Fruit fly (Drosophila melanogaster): ENCODE data around the gene CG34043.

Gene CG34043

DNA sequence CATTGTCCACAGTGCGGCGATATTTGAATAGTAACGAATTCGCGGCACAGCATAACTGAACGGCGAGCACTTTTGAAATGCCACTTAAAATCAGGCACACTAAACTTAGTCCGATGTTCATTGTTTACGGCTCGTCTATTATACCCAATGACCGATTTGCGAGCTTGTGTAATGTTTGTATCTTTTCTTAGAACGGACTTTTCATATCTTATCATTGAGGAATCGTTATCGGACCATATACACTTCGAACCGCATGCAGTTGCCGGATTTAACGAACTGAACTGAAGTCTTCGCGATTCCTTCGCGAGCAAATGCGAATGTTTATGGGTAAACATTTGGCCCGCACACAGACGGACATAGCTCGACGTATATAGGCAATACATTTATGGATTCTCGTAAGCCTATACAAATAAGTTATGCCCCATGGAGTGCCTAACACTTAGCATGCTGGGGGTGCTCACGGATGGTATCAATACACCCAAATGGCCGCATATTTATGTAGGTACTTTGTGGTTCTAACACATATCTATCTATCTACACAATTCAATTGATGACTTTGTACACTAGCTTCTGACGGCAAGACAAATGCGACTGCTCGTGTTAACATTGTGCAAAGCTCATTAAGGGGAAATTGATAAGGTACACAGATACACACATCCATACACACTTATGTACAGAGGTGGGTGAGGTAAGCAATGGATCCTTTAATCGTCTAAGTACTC, 42.8 kb downstream of the CG34043 start, which contains the start of gene mthl15 (continued):
- no peak for TF ChIP-seq Hr39 (optimal IDR thresholded peaks at IDR 0.05)
- no peak for TF ChIP-seq CG33213 (GFP tag; optimal IDR thresholded peaks at IDR 0.05)
- peak; percentile 54 for TF ChIP-seq HmgZ (tag; optimal IDR thresholded peaks at IDR 0.05)
- TF ChIP-seq Max (GFP tag; optimal IDR thresholded peaks at IDR 0.05): no peak
- TF ChIP-seq cad (GFP tag; optimal IDR thresholded peaks at IDR 0.05): no peak
- peak; percentile 32 for TF ChIP-seq zen (tag; optimal IDR thresholded peaks at IDR 0.05)
- TF ChIP-seq vfl (GFP tag; optimal IDR thresholded peaks at IDR 0.05): no peak
- TF ChIP-seq grau (tag; optimal IDR thresholded peaks at IDR 0.05): no peak
- no peak for TF ChIP-seq Dfd (GFP tag; optimal IDR thresholded peaks at IDR 0.05)
- no peak for TF ChIP-seq Tbp (GFP tag; optimal IDR thresholded peaks at IDR 0.05)
- no peak for TF ChIP-seq dmrt99B (tag; optimal IDR thresholded peaks at IDR 0.05)
- TF ChIP-seq scrt (GFP tag; optimal IDR thresholded peaks at IDR 0.05): no peak
- TF ChIP-seq CG4328 (GFP tag; optimal IDR thresholded peaks at IDR 0.05): no peak
- TF ChIP-seq CG3281 (GFP tag; optimal IDR thresholded peaks at IDR 0.05): peak; percentile 1
- no peak for TF ChIP-seq sima (GFP tag; optimal IDR thresholded peaks at IDR 0.05)
- TF ChIP-seq br (optimal IDR thresholded peaks at IDR 0.05): no peak
- TF ChIP-seq so (GFP tag; IDR thresholded peaks at IDR 0.05): no peak
- TF ChIP-seq gfzf (GFP tag; optimal IDR thresholded peaks at IDR 0.05): no peak
- peak; percentile 3 for TF ChIP-seq BtbVII (GFP tag; optimal IDR thresholded peaks at IDR 0.05)
- no peak for TF ChIP-seq HLH54F (GFP tag; optimal IDR thresholded peaks at IDR 0.05)
- no peak for TF ChIP-seq CG8290 (GFP tag; optimal IDR thresholded peaks at IDR 0.05)
- peak in 1 of 2 experiments; percentile 44 for TF ChIP-seq CG8290 (tag; optimal IDR thresholded peaks at IDR 0.05)
- peak; percentile 0 for TF ChIP-seq Kr (GFP tag; optimal IDR thresholded peaks at IDR 0.05)
- TF ChIP-seq oc (tag; optimal IDR thresholded peaks at IDR 0.05): no peak
- TF ChIP-seq Ada2b (GFP tag; IDR thresholded peaks at IDR 0.05): no peak
- TF ChIP-seq CG18599 (GFP tag; optimal IDR thresholded peaks at IDR 0.05): no peak
- no peak for TF ChIP-seq CG2129 (GFP tag; IDR thresholded peaks at IDR 0.05; ENCODE audit: partially characterized antibody)
- TF ChIP-seq CG10462 (GFP tag; optimal IDR thresholded peaks at IDR 0.05): no peak
- no peak for TF ChIP-seq CG7372 (GFP tag; IDR thresholded peaks at IDR 0.05)
- no peak for TF ChIP-seq CG3163 (GFP tag; optimal IDR thresholded peaks at IDR 0.05)
- TF ChIP-seq ttk (GFP tag; IDR thresholded peaks at IDR 0.05): no peak
- no peak for TF ChIP-seq CG13296 (GFP tag; optimal IDR thresholded peaks at IDR 0.05)
- TF ChIP-seq NC2β (GFP tag; optimal IDR thresholded peaks at IDR 0.05): no peak
- no peak for TF ChIP-seq pfk (GFP tag; optimal IDR thresholded peaks at IDR 0.05)
- TF ChIP-seq tna (GFP tag; IDR thresholded peaks at IDR 0.05; ENCODE audit: partially characterized antibody): no peak
- no peak for TF ChIP-seq CG6175 (GFP tag; IDR thresholded peaks at IDR 0.05)
- peak; percentile 69 for TF ChIP-seq CG34376 (GFP tag; optimal IDR thresholded peaks at IDR 0.05)
- peak; percentile 52 for TF ChIP-seq sd (tag; optimal IDR thresholded peaks at IDR 0.05)
- TF ChIP-seq CG11247 (GFP tag; IDR thresholded peaks at IDR 0.05): no peak
- no peak for TF ChIP-seq mld (GFP tag; IDR thresholded peaks at IDR 0.05; ENCODE audit: partially characterized antibody)
- peak; percentile 9 for TF ChIP-seq CG13424 (tag; optimal IDR thresholded peaks at IDR 0.05)
- TF ChIP-seq nerfin-2 (GFP tag; IDR thresholded peaks at IDR 0.05; ENCODE audit: partially characterized antibody): no peak
- TF ChIP-seq CG12744 (GFP tag; optimal IDR thresholded peaks at IDR 0.05): no peak
- no peak for TF ChIP-seq CG8089 (GFP tag; optimal IDR thresholded peaks at IDR 0.05)
- TF ChIP-seq CG4424 (GFP tag; optimal IDR thresholded peaks at IDR 0.05): no peak
- TF ChIP-seq Camta (GFP tag; optimal IDR thresholded peaks at IDR 0.05): no peak
- TF ChIP-seq vvl (GFP tag; IDR thresholded peaks at IDR 0.05): no peak
- no peak for TF ChIP-seq fru (optimal IDR thresholded peaks at IDR 0.05)
- no peak for TF ChIP-seq Scr (GFP tag; IDR thresholded peaks at IDR 0.05; ENCODE audit: partially characterized antibody)
- no peak for TF ChIP-seq Opbp (GFP tag; IDR thresholded peaks at IDR 0.05; ENCODE audit: partially characterized antibody)
- TF ChIP-seq lilli (GFP tag; optimal IDR thresholded peaks at IDR 0.05): no peak
- TF ChIP-seq tx (GFP tag; optimal IDR thresholded peaks at IDR 0.05): no peak
